Worm (Caenorhabditis elegans) whole organism, late embryonic: ENCODE results near the gene C55B6.1.

Experiments used
- C08G9.2 ChIP-seq: sonication (generic microtip); optimal IDR thresholded peaks from 2 replicates; lab custom pipeline; 2016; ENCODE audit warnings: mild to moderate bottlenecking, missing genetic modification characterization, moderate library complexity, missing compliant biosample characterization
- C38D4.7 ChIP-seq: fragments of 200-800 bp; sonication (Bioruptor generic); optimal IDR thresholded peaks from 2 replicates; lab custom pipeline; 2018; ENCODE audit warnings: mild to moderate bottlenecking, missing genetic modification characterization, moderate library complexity, missing compliant biosample characterization
- F13H6.1 ChIP-seq: sonication (generic microtip); optimal IDR thresholded peaks from 2 replicates; lab custom pipeline; 2016; ENCODE audit warnings: missing genetic modification characterization, missing compliant biosample characterization
- K02D7.2 ChIP-seq: sonication (generic microtip); optimal IDR thresholded peaks from 2 replicates; lab custom pipeline; 2017; ENCODE audit warnings: mild to moderate bottlenecking, missing genetic modification characterization, missing compliant biosample characterization
- K09A11.1 ChIP-seq: sonication (generic microtip); optimal IDR thresholded peaks from 2 replicates; lab custom pipeline; 2017; ENCODE audit warnings: antibody characterized with exemption, mild to moderate bottlenecking, missing genetic modification characterization, missing compliant biosample characterization; ENCODE audit not compliant: insufficient read depth
- T23F11.4 ChIP-seq: fragments of 200-800 bp; sonication (Bioruptor generic); optimal IDR thresholded peaks from 2 replicates; lab custom pipeline; 2018; ENCODE audit warnings: mild to moderate bottlenecking, missing genetic modification characterization, missing compliant biosample characterization
- ama-1 ChIP-seq: fragments of 150-350 bp; optimal IDR thresholded peaks from 2 replicates; lab custom pipeline; 2014
- ceh-14 ChIP-seq: sonication (generic microtip); optimal IDR thresholded peaks from 2 replicates; lab custom pipeline; 2016; ENCODE audit warnings: missing genotype, missing genetic modification characterization, missing compliant biosample characterization
- ceh-2 ChIP-seq: sonication (generic microtip); optimal IDR thresholded peaks from 2 replicates; lab custom pipeline; 2016; ENCODE audit warnings: missing genotype, missing genetic modification characterization, missing compliant biosample characterization
- ceh-24 ChIP-seq: sonication (generic microtip); optimal IDR thresholded peaks from 2 replicates; lab custom pipeline; 2016; ENCODE audit warnings: mild to moderate bottlenecking, missing genetic modification characterization, missing compliant biosample characterization
- ceh-34 ChIP-seq: sonication (generic microtip); optimal IDR thresholded peaks from 2 replicates; lab custom pipeline; 2016; ENCODE audit warnings: mild to moderate bottlenecking, missing genetic modification characterization, missing compliant biosample characterization
- ceh-45 ChIP-seq: fragments of 200-800 bp; sonication (Bioruptor generic); IDR thresholded peaks from 2 replicates; pipeline ENCODE4 v1.3.6; 2022; ENCODE audit warnings: missing genetic modification reagents, missing genetic modification characterization, missing compliant biosample characterization
- ceh-6 ChIP-seq: fragments of 200-800 bp; sonication (Bioruptor generic); optimal IDR thresholded peaks from 2 replicates; lab custom pipeline; 2018; ENCODE audit warnings: mild to moderate bottlenecking, missing genetic modification characterization, missing compliant biosample characterization
- ceh-9 ChIP-seq: sonication (generic microtip); optimal IDR thresholded peaks from 2 replicates; lab custom pipeline; 2016; ENCODE audit warnings: mild to moderate bottlenecking, missing genetic modification characterization, inconsistent platforms, missing compliant biosample characterization
- che-1 ChIP-seq: sonication (generic microtip); optimal IDR thresholded peaks from 2 replicates; lab custom pipeline; 2016; ENCODE audit warnings: mild to moderate bottlenecking, missing genetic modification characterization, missing compliant biosample characterization
- dve-1 ChIP-seq: sonication (generic microtip); optimal IDR thresholded peaks from 2 replicates; lab custom pipeline; 2017; ENCODE audit warnings: antibody characterized with exemption, mild to moderate bottlenecking, missing genetic modification characterization, missing compliant biosample characterization
- ets-4 ChIP-seq: sonication (generic microtip); optimal IDR thresholded peaks from 2 replicates; lab custom pipeline; 2016; ENCODE audit warnings: missing genetic modification characterization, missing compliant biosample characterization
- eyg-1 ChIP-seq: sonication (generic microtip); optimal IDR thresholded peaks from 2 replicates; lab custom pipeline; 2016; ENCODE audit warnings: missing genotype, missing genetic modification characterization, missing compliant biosample characterization
- fkh-10 ChIP-seq: fragments of 150-350 bp; optimal IDR thresholded peaks from 2 replicates; lab custom pipeline; 2014; ENCODE audit warnings: missing biosample characterization, missing genetic modification reagents, missing genetic modification characterization
- fkh-6 ChIP-seq: sonication (generic microtip); optimal IDR thresholded peaks from 2 replicates; lab custom pipeline; 2016; ENCODE audit warnings: missing genetic modification characterization, missing compliant biosample characterization
- gmeb-2 ChIP-seq: sonication (generic microtip); optimal IDR thresholded peaks from 2 replicates; lab custom pipeline; 2016; ENCODE audit warnings: missing genetic modification characterization, inconsistent platforms, missing compliant biosample characterization
- hlh-13 ChIP-seq: fragments of 200-800 bp; sonication (Bioruptor generic); optimal IDR thresholded peaks from 2 replicates; lab custom pipeline; 2018; ENCODE audit warnings: mild to moderate bottlenecking, missing genetic modification characterization, missing compliant biosample characterization
- hlh-15 ChIP-seq: sonication (generic microtip); optimal IDR thresholded peaks from 2 replicates; lab custom pipeline; 2016; ENCODE audit warnings: missing genetic modification characterization, missing compliant biosample characterization
- hlh-30 ChIP-seq: sonication (generic microtip); optimal IDR thresholded peaks from 2 replicates; lab custom pipeline; 2017; ENCODE audit warnings: antibody characterized with exemption, missing genetic modification characterization, missing compliant biosample characterization; ENCODE audit not compliant: insufficient read depth
- hlh-6 ChIP-seq: sonication (generic microtip); optimal IDR thresholded peaks from 2 replicates; lab custom pipeline; 2016; ENCODE audit warnings: missing genotype, missing genetic modification characterization, missing compliant biosample characterization
- hlh-8 ChIP-seq: sonication (generic microtip); optimal IDR thresholded peaks from 2 replicates; lab custom pipeline; 2016; ENCODE audit warnings: missing genotype, missing genetic modification characterization, missing compliant biosample characterization
- lim-6 ChIP-seq: sonication (generic microtip); optimal IDR thresholded peaks from 2 replicates; lab custom pipeline; 2016; ENCODE audit warnings: missing genetic modification characterization, missing compliant biosample characterization
- madf-2 ChIP-seq: sonication (generic microtip); optimal IDR thresholded peaks from 2 replicates; lab custom pipeline; 2017; ENCODE audit warnings: missing genetic modification characterization, missing compliant biosample characterization
- nfya-1 ChIP-seq: sonication (generic microtip); optimal IDR thresholded peaks from 2 replicates; lab custom pipeline; 2017; ENCODE audit warnings: missing genetic modification characterization, mild to moderate bottlenecking, missing compliant biosample characterization, antibody characterized with exemption, moderate library complexity
- nhr-232 ChIP-seq: sonication (generic microtip); optimal IDR thresholded peaks from 2 replicates; lab custom pipeline; 2016; ENCODE audit warnings: missing genetic modification characterization, missing compliant biosample characterization
- npax-4 ChIP-seq: sonication (generic microtip); optimal IDR thresholded peaks from 2 replicates; lab custom pipeline; 2016; ENCODE audit warnings: missing genetic modification characterization, missing compliant biosample characterization
- pag-3 ChIP-seq: sonication (generic microtip); optimal IDR thresholded peaks from 2 replicates; lab custom pipeline; 2016; ENCODE audit warnings: missing compliant biosample characterization, missing genetic modification characterization, borderline replicate concordance
- pat-9 ChIP-seq: fragments of 200-800 bp; sonication (Bioruptor generic); optimal IDR thresholded peaks from 2 replicates; lab custom pipeline; 2018; ENCODE audit warnings: mild to moderate bottlenecking, missing genetic modification characterization, moderate library complexity, missing compliant biosample characterization
- pha-2 ChIP-seq: sonication (generic microtip); optimal IDR thresholded peaks from 2 replicates; lab custom pipeline; 2017; ENCODE audit warnings: mild to moderate bottlenecking, missing genetic modification characterization, missing compliant biosample characterization
- pros-1 ChIP-seq: fragments of 150-350 bp; optimal IDR thresholded peaks from 2 replicates; lab custom pipeline; 2014; ENCODE audit warnings: missing biosample characterization, missing genetic modification reagents, missing genetic modification characterization
- ref-2 ChIP-seq: sonication (generic microtip); optimal IDR thresholded peaks from 2 replicates; lab custom pipeline; 2016; ENCODE audit warnings: missing genetic modification characterization, missing compliant biosample characterization
- rnt-1 ChIP-seq: sonication (generic microtip); optimal IDR thresholded peaks from 2 replicates; lab custom pipeline; 2016; ENCODE audit warnings: missing genetic modification characterization, missing compliant biosample characterization
- sdc-2 ChIP-seq: sonication (generic microtip); optimal IDR thresholded peaks from 2 replicates; lab custom pipeline; 2016; ENCODE audit warnings: missing genotype, missing genetic modification characterization, missing compliant biosample characterization
- tbx-2 ChIP-seq: sonication (generic microtip); optimal IDR thresholded peaks from 2 replicates; lab custom pipeline; 2016; ENCODE audit warnings: missing genetic modification characterization, missing compliant biosample characterization
- tbx-7 ChIP-seq: sonication (generic microtip); optimal IDR thresholded peaks from 2 replicates; lab custom pipeline; 2016; ENCODE audit warnings: missing genotype, missing genetic modification characterization, missing compliant biosample characterization
- ttx-3 ChIP-seq: sonication (generic microtip); optimal IDR thresholded peaks from 2 replicates; lab custom pipeline; 2016; ENCODE audit warnings: missing genetic modification reagents, missing genetic modification characterization, missing compliant biosample characterization
- unc-3 ChIP-seq, 2 experiments: fragments of 200-800 bp in 1 of 2; sonication (Bioruptor generic) in 1 of 2; sonication (generic microtip) in 1 of 2; conservative IDR thresholded peaks in 1 of 2; optimal IDR thresholded peaks in 1 of 2; 2 replicates each; pipeline versions ENCODE4 v1.3.6 to Lab custom; 2016 to 2022; ENCODE audit warnings: missing compliant biosample characterization in 2 of 2, missing genetic modification characterization in 2 of 2, missing genetic modification reagents in 1 of 2
- unc-42 ChIP-seq: sonication (generic microtip); optimal IDR thresholded peaks from 2 replicates; lab custom pipeline; 2016; ENCODE audit warnings: missing genotype, missing genetic modification characterization, missing compliant biosample characterization
- unc-55 ChIP-seq: sonication (generic microtip); optimal IDR thresholded peaks from 2 replicates; lab custom pipeline; 2017; ENCODE audit warnings: missing biosample characterization, missing genetic modification reagents, missing genetic modification characterization
- unc-86 ChIP-seq: sonication (generic microtip); optimal IDR thresholded peaks from 2 replicates; lab custom pipeline; 2016; ENCODE audit warnings: missing genetic modification characterization, missing compliant biosample characterization

The C55B6.1 gene

DNA sequence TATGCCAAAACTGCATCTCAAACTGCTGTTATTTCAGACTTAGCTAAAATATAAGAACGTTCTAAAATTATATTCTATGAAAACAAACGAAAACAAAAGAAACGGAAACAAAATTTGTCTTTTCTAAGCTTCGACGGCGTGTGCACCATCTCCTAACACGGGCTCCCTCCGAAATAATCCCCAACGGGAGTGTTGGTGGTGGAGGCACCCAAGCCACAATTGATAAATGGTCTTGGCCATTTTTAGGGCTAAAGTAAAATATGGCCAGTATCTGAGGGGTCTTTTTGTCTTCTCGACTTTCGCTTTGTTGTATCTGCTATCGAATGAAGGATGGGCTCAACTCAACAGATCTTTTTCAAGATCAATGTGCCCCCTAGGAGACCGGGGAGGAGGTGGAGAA lies 24.8 kb upstream of the C55B6.1 start:
- TF ChIP-seq ceh-2 (tag; lab: Kevin White, UChicago) (no peak), lim-6 (no peak), ceh-34 (tag; lab: Kevin White, UChicago) (no peak), ceh-6 (GFP tag; lab: Kevin White, UChicago) (no peak), nhr-232 (tag; lab: Kevin White, UChicago) (no peak), fkh-6 (tag; lab: Kevin White, UChicago) (no peak), K09A11.1 (no peak), hlh-13 (GFP tag; lab: Kevin White, UChicago) (no peak)

DNA sequence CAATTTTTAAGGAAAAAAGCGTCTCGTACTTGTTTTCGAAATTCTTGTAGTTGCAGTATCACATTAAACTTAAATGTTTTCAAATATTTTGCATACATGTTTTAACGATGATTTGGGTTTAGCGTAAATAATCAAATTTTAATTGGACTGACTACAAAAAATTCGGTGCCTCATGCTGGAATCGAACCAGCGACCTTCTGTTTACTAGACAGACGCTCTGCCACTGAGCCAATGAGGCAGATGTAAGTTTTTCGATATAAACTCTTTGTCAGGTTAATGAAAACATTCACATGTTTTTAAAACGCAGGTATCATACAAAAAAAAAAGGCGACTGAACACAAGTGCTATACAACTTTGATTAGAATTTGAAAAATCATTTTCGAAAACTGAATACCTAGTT lies 23.3 kb upstream of the C55B6.1 start:
- no peak for TF ChIP-seq ceh-45 (GFP tag; lab: Robert Waterston, UW)
- no peak for TF ChIP-seq ceh-24 (tag; lab: Kevin White, UChicago)
- TF ChIP-seq unc-86 (tag; lab: Kevin White, UChicago), result no peak
- no peak for TF ChIP-seq madf-2 (tag; lab: Kevin White, UChicago)
- no peak for TF ChIP-seq hlh-8 (tag; lab: Kevin White, UChicago)
- no peak for TF ChIP-seq F13H6.1 (tag; lab: Kevin White, UChicago)
- TF ChIP-seq nhr-232 (tag; lab: Kevin White, UChicago), result no peak
- no peak for TF ChIP-seq ceh-2 (tag; lab: Kevin White, UChicago)
- TF ChIP-seq, all 69 proteins: peak for 0

DNA sequence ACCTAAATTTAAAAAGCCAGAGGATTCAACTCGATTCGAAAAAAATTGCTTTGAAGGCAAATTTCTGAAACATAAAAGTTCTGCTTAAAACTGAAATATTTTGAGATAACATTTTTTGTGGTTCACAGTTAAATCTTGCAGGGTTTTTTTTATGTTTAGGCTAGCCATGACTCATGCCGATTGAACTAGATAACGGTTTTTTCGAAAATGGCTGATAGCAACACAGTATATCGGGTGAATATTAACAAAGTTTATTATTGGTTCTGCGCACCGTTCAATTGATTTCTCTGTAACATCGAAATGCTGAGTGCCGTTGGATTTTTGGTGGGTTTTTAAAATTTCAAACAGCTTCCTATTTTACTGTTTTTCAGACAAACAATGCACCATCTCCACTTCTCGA lies 22.8 kb upstream of the C55B6.1 start, which contains the start of gene F43E12.1:
F43E12.1 (plus strand) TSS at position 301 of the 400 bp plus-strand sequence.
- TF ChIP-seq tbx-7 (no peak), unc-86 (tag; lab: Kevin White, UChicago) (no peak), hlh-15 (tag; lab: Kevin White, UChicago) (no peak), unc-55 (GFP tag; lab: Kevin White, UChicago) (no peak), gmeb-2 (tag; lab: Kevin White, UChicago) (no peak), nhr-232 (tag; lab: Kevin White, UChicago) (no peak), pat-9 (tag; lab: Kevin White, UChicago) (no peak), T23F11.4 (no peak), sdc-2 (no peak), eyg-1 (tag; lab: Kevin White, UChicago) (no peak), dve-1 (tag; lab: Kevin White, UChicago) (no peak), ama-1 (no peak), pha-2 (tag; lab: Kevin White, UChicago) (no peak), tbx-2 (no peak), hlh-30 (tag; lab: Kevin White, UChicago) (no peak)

DNA sequence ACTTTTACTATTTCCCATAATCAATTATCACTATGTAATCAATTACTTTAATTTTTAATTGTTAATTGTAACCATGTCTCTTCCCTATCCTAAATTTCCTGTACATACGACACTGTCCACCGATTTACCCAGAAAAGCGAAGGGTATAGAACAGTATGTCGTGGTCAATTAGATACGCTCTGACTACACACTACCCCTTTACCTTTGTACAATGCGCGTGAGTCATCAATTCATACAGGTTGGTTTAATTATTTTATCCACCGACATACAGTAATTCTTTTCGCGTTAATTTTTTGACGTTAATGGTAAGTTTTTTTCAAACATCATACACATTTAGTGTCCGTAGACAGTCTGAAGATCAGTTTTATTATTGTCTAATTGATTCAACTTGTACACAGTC lies 18.5 kb upstream of the C55B6.1 start:
- no peak for TF ChIP-seq K02D7.2 (tag; lab: Kevin White, UChicago)
- TF ChIP-seq C08G9.2 (tag; lab: Kevin White, UChicago), result no peak
- no peak for TF ChIP-seq che-1
- no peak for TF ChIP-seq C38D4.7 (GFP tag; lab: Kevin White, UChicago)
- no peak for TF ChIP-seq F13H6.1 (tag; lab: Kevin White, UChicago)
- no peak for TF ChIP-seq npax-4 (tag; lab: Kevin White, UChicago)
- TF ChIP-seq unc-3 (GFP tag; conservative IDR thresholded peaks at IDR 0.05; lab: Robert Waterston, UW), result no peak
- TF ChIP-seq unc-3 (tag; optimal IDR thresholded peaks at IDR 0.05; lab: Kevin White, UChicago), result no peak
- TF ChIP-seq unc-42 (tag; lab: Kevin White, UChicago), result no peak
- no peak for TF ChIP-seq hlh-30 (tag; lab: Kevin White, UChicago)
- TF ChIP-seq pag-3 (tag; lab: Kevin White, UChicago), result no peak
- TF ChIP-seq nhr-232 (tag; lab: Kevin White, UChicago), result no peak
- no peak for TF ChIP-seq fkh-10
- TF ChIP-seq ceh-14 (tag; lab: Kevin White, UChicago), result no peak
- TF ChIP-seq K09A11.1, result no peak
- TF ChIP-seq ttx-3 (tag; lab: Kevin White, UChicago), result no peak
- TF ChIP-seq pat-9 (tag; lab: Kevin White, UChicago), result no peak
- peak; percentile 6 for TF ChIP-seq ceh-34 (tag; lab: Kevin White, UChicago)
- no peak for TF ChIP-seq ref-2
- TF ChIP-seq rnt-1, result no peak
- TF ChIP-seq tbx-7, result no peak
- no peak for TF ChIP-seq ceh-9 (tag; lab: Kevin White, UChicago)
- peak; percentile 26 for TF ChIP-seq nfya-1 (tag; lab: Kevin White, UChicago)
- peak; percentile 2 for TF ChIP-seq ets-4 (tag; lab: Kevin White, UChicago)
- no peak for TF ChIP-seq hlh-6
- no peak for TF ChIP-seq pros-1 (tag; lab: Kevin White, UChicago)
- TF ChIP-seq unc-55 (GFP tag; lab: Kevin White, UChicago), result no peak
- peak; percentile 98 for TF ChIP-seq sdc-2
- no peak for TF ChIP-seq ceh-24 (tag; lab: Kevin White, UChicago)
- TF ChIP-seq fkh-6 (tag; lab: Kevin White, UChicago), result no peak
